Fruit fly (Drosophila melanogaster): ENCODE measurements around the gene CG10336.

Gene CG10336

dm6 chr2L:18676948-18677820, 12.1 kb upstream of the CG10336 start, which contains the start of the genes Mst36Fa and CG31751 (continued):
- TF ChIP-seq Nf-YC (tag; optimal IDR thresholded peaks at IDR 0.05) (no peak), HmgZ (tag; optimal IDR thresholded peaks at IDR 0.05) (peak; percentile 68), dmrt99B (tag; optimal IDR thresholded peaks at IDR 0.05) (peak; percentile 79), Dll (GFP tag; IDR thresholded peaks at IDR 0.05; ENCODE audit: partially characterized antibody) (peak; percentile 45; the same call in 1 of the 4 replicates), cas (GFP tag; IDR thresholded peaks at IDR 0.05) (no peak), gsb (GFP tag; IDR thresholded peaks at IDR 0.05) (peak; percentile 74), insv (GFP tag; optimal IDR thresholded peaks at IDR 0.05) (peak in 1 of 2 experiments; percentile 66), CG10654 (GFP tag; optimal IDR thresholded peaks at IDR 0.05) (peak; percentile 75), CG1792 (GFP tag; optimal IDR thresholded peaks at IDR 0.05) (peak; percentile 82), inv (GFP tag; IDR thresholded peaks at IDR 0.05; ENCODE audit: partially characterized antibody) (no peak), nom (GFP tag; optimal IDR thresholded peaks at IDR 0.05) (no peak), CG6175 (GFP tag; IDR thresholded peaks at IDR 0.05) (peak; percentile 46; the same call in 1 of the 3 replicates), CG11696 (GFP tag; IDR thresholded peaks at IDR 0.05) (peak; percentile 55; the same call in 1 of the 2 replicates), CG8765 (GFP tag; IDR thresholded peaks at IDR 0.05) (no peak), NC2β (GFP tag; optimal IDR thresholded peaks at IDR 0.05) (peak; percentile 72), HHEX (GFP tag; optimal IDR thresholded peaks at IDR 0.05) (peak; percentile 92), Ravus (GFP tag; IDR thresholded peaks at IDR 0.05) (no peak), gt (GFP tag; IDR thresholded peaks at IDR 0.05) (no peak), Gug (GFP tag; IDR thresholded peaks at IDR 0.05) (no peak), Deaf1 (tag; optimal IDR thresholded peaks at IDR 0.05) (no peak), bab2 (GFP tag; optimal IDR thresholded peaks at IDR 0.05) (peak; percentile 83), CG13775 (GFP tag; optimal IDR thresholded peaks at IDR 0.05) (peak; percentile 43), Myb (GFP tag; optimal IDR thresholded peaks at IDR 0.05) (peak; percentile 76), grau (tag; optimal IDR thresholded peaks at IDR 0.05) (peak; percentile 51), corto (GFP tag; optimal IDR thresholded peaks at IDR 0.05) (no peak), sens-2 (GFP tag; IDR thresholded peaks at IDR 0.05) (no peak), CG9215 (GFP tag; IDR thresholded peaks at IDR 0.05) (peak; percentile 20; the same call in 1 of the 2 replicates), Atf3 (GFP tag; optimal IDR thresholded peaks at IDR 0.05) (peak; percentile 2), zf30C (GFP tag; optimal IDR thresholded peaks at IDR 0.05) (no peak), kni (GFP tag; optimal IDR thresholded peaks at IDR 0.05) (peak; percentile 93), CG13424 (tag; optimal IDR thresholded peaks at IDR 0.05) (peak; percentile 67), CG7357 (GFP tag; IDR thresholded peaks at IDR 0.05) (no peak), nau (GFP tag; optimal IDR thresholded peaks at IDR 0.05) (no peak), al (GFP tag; IDR thresholded peaks at IDR 0.05) (no peak), gfzf (GFP tag; optimal IDR thresholded peaks at IDR 0.05) (peak; percentile 54), tgo (GFP tag; IDR thresholded peaks at IDR 0.05) (peak; percentile 28; the same call in 1 of the 3 replicates), CG11247 (GFP tag; IDR thresholded peaks at IDR 0.05) (peak; percentile 74; the same call in 1 of the 2 replicates), Atf6 (GFP tag; IDR thresholded peaks at IDR 0.05) (peak; percentile 83), HLH54F (GFP tag; optimal IDR thresholded peaks at IDR 0.05) (peak; percentile 47), Doc2 (GFP tag; IDR thresholded peaks at IDR 0.05) (no peak), CG14441 (GFP tag; IDR thresholded peaks at IDR 0.05) (peak; percentile 62), pan (optimal IDR thresholded peaks at IDR 0.05) (no peak), pan (GFP tag; optimal IDR thresholded peaks at IDR 0.05 in 1 of 2, IDR thresholded peaks at IDR 0.05 in 1 of 2) (peak in 1 of 2 experiments; percentile 60), CoRest (tag; optimal IDR thresholded peaks at IDR 0.05) (peak; percentile 66), CG14710 (tag; optimal IDR thresholded peaks at IDR 0.05) (peak; percentile 57), dpn (GFP tag; optimal IDR thresholded peaks at IDR 0.05) (peak; percentile 63 to 70), gem (tag; optimal IDR thresholded peaks at IDR 0.05) (peak; percentile 73), CG12769 (tag; optimal IDR thresholded peaks at IDR 0.05) (peak; percentile 89), Fer1 (GFP tag; optimal IDR thresholded peaks at IDR 0.05) (peak; percentile 92)
